Worm (Caenorhabditis elegans) whole organism, midembryonic: ENCODE data around the gene vab-7.

ENCODE experiments used
- cog-1 ChIP-seq: sonication (generic microtip); optimal IDR thresholded peaks from 2 replicates; lab custom pipeline; 2016; ENCODE audit warnings: missing genetic modification characterization, missing compliant biosample characterization
- flt-1 ChIP-seq: fragments of 200-800 bp; sonication (Bioruptor generic); IDR thresholded peaks from 2 replicates; pipeline ENCODE4 v1.3.6; 2022; ENCODE audit warnings: missing genetic modification characterization, missing compliant biosample characterization
- klf-2 ChIP-seq: fragments of 200-800 bp; sonication (Bioruptor generic); conservative IDR thresholded peaks from 2 replicates; pipeline ENCODE4 v1.3.6; 2022; ENCODE audit warnings: missing genetic modification reagents, missing genetic modification characterization, missing compliant biosample characterization
- ztf-23 ChIP-seq: fragments of 200-800 bp; sonication (Bioruptor generic); IDR thresholded peaks from 2 replicates; pipeline ENCODE4 v1.3.6; 2022; ENCODE audit warnings: missing genetic modification reagents, missing genetic modification characterization, missing compliant biosample characterization
- ztf-29 ChIP-seq: fragments of 200-800 bp; sonication (Bioruptor generic); IDR thresholded peaks from 2 replicates; pipeline ENCODE4 v1.3.6; 2022; ENCODE audit warnings: missing genetic modification reagents, missing genetic modification characterization, missing compliant biosample characterization

DNA sequence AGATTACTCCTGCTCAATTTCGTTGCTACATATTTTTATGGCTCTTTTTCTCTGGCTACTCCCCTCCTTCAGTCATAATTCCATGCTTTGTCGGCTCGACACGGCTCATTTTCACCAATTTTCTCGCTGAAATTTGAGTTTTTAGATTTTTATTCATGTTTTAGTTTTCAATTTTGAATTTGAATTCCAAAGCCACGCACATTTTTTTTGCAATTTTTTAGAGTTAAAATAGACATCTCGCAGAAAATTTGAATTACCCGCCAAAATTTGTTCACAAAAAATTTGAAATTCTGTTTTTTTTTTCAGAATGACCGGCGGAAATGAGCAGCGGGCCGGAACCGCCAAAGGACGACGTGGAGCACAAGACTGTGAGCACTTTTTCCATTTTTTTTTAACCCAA is 17.8 kb upstream of the vab-7 start, which contains the start of gene unc-119:
- TF ChIP-seq ztf-23 (GFP tag; lab: Robert Waterston, UW) (no peak), cog-1 (tag; lab: Kevin White, UChicago) (no peak), flt-1 (GFP tag; lab: Robert Waterston, UW) (no peak), klf-2 (GFP tag; lab: Robert Waterston, UW) (no peak), ztf-29 (no peak)
